Worm (Caenorhabditis elegans) whole organism, L2 larva: ENCODE data around the gene F46F5.1.

Source experiments
- C34F6.9 ChIP-seq: fragments of 150-350 bp; optimal IDR thresholded peaks from 2 replicates; lab custom pipeline; 2014; ENCODE audit warnings: missing biosample characterization, missing genetic modification characterization
- F13H6.1 ChIP-seq: sonication (generic microtip); optimal IDR thresholded peaks from 2 replicates; lab custom pipeline; 2016; ENCODE audit warnings: missing genetic modification characterization, missing compliant biosample characterization
- R02D3.7 ChIP-seq: fragments of 150-350 bp; optimal IDR thresholded peaks from 2 replicates; lab custom pipeline; 2014; ENCODE audit warnings: missing biosample characterization, missing genetic modification characterization
- Y55F3AM.14 ChIP-seq: fragments of 200-800 bp; sonication (Bioruptor generic); optimal IDR thresholded peaks from 2 replicates; lab custom pipeline; 2018; ENCODE audit warnings: mild to moderate bottlenecking, missing genetic modification characterization, missing compliant biosample characterization
- ZK546.5 ChIP-seq: sonication (generic microtip); optimal IDR thresholded peaks from 2 replicates; lab custom pipeline; 2017; ENCODE audit warnings: missing biosample characterization, missing genetic modification characterization
- alr-1 ChIP-seq: fragments of 150-350 bp; optimal IDR thresholded peaks from 2 replicates; lab custom pipeline; 2014; ENCODE audit warnings: missing biosample characterization, missing genetic modification characterization
- ama-1 ChIP-seq: fragments of 150-350 bp; optimal IDR thresholded peaks from 2 replicates; lab custom pipeline; 2018; ENCODE audit warnings: inconsistent platforms
- blmp-1 ChIP-seq: sonication (generic microtip); optimal IDR thresholded peaks from 2 replicates; lab custom pipeline; 2017; ENCODE audit warnings: missing genetic modification characterization, mild to moderate bottlenecking, missing compliant biosample characterization, antibody characterized with exemption, moderate library complexity; ENCODE audit not compliant: insufficient read depth
- ceh-16 ChIP-seq: fragments of 150-350 bp; optimal IDR thresholded peaks from 2 replicates; lab custom pipeline; 2014; ENCODE audit warnings: missing biosample characterization, missing genetic modification characterization
- ceh-82 ChIP-seq: fragments of 150-350 bp; optimal IDR thresholded peaks from 2 replicates; lab custom pipeline; 2014; ENCODE audit warnings: missing biosample characterization, missing genetic modification characterization
- crh-2 ChIP-seq: sonication (generic microtip); optimal IDR thresholded peaks from 2 replicates; lab custom pipeline; 2017; ENCODE audit warnings: missing biosample characterization, missing genetic modification characterization
- egl-27 ChIP-seq: sonication (generic microtip); optimal IDR thresholded peaks from 3 replicates; lab custom pipeline; 2017; ENCODE audit warnings: missing biosample characterization, missing genetic modification reagents, missing genetic modification characterization
- elt-1 ChIP-seq: fragments of 150-350 bp; optimal IDR thresholded peaks from 2 replicates; lab custom pipeline; 2014; ENCODE audit warnings: missing biosample characterization, missing genetic modification characterization
- elt-3 ChIP-seq: sonication (generic microtip); optimal IDR thresholded peaks from 2 replicates; lab custom pipeline; 2017; ENCODE audit warnings: missing biosample characterization, missing genetic modification characterization
- fos-1 ChIP-seq: fragments of 150-350 bp; optimal IDR thresholded peaks from 2 replicates; lab custom pipeline; 2014; ENCODE audit warnings: missing biosample characterization, missing genetic modification characterization
- gmeb-1 ChIP-seq: fragments of 150-350 bp; optimal IDR thresholded peaks from 2 replicates; lab custom pipeline; 2014; ENCODE audit warnings: missing biosample characterization, missing genetic modification characterization
- lin-11 ChIP-seq: fragments of 150-350 bp; sonication (generic microtip); optimal IDR thresholded peaks from 2 replicates; lab custom pipeline; 2014; ENCODE audit warnings: missing biosample characterization, missing genetic modification characterization, inconsistent platforms, mixed read lengths
- lin-13 ChIP-seq: fragments of 150-350 bp; optimal IDR thresholded peaks from 2 replicates; lab custom pipeline; 2014; ENCODE audit warnings: missing biosample characterization, missing genetic modification reagents, missing genetic modification characterization
- lin-39 ChIP-seq: fragments of 150-350 bp; optimal IDR thresholded peaks from 2 replicates; lab custom pipeline; 2014; ENCODE audit warnings: missing biosample characterization, missing genetic modification reagents, missing genetic modification characterization
- lsy-2 ChIP-seq, 2 experiments: fragments of 150-350 bp in 1 of 2; sonication (generic microtip) in 1 of 2; optimal IDR thresholded peaks; 2 replicates each; lab custom pipeline; 2014 to 2017; ENCODE audit warnings: missing biosample characterization in 2 of 2, missing genetic modification characterization in 2 of 2
- mbf-1 ChIP-seq: sonication (generic microtip); optimal IDR thresholded peaks from 2 replicates; lab custom pipeline; 2017; ENCODE audit warnings: missing biosample characterization, missing genetic modification characterization
- mdl-1 ChIP-seq, 2 experiments: fragments of 150-350 bp in 1 of 2; sonication (generic microtip) in 1 of 2; optimal IDR thresholded peaks; 2 replicates each; lab custom pipeline; 2017; ENCODE audit warnings: missing biosample characterization in 2 of 2, missing genetic modification characterization in 2 of 2
- nhr-10 ChIP-seq: sonication (generic microtip); optimal IDR thresholded peaks from 2 replicates; lab custom pipeline; 2017; ENCODE audit warnings: missing biosample characterization, missing genetic modification characterization
- nhr-11 ChIP-seq: fragments of 150-350 bp; optimal IDR thresholded peaks from 2 replicates; lab custom pipeline; 2014; ENCODE audit warnings: missing biosample characterization, missing genetic modification characterization
- nhr-12 ChIP-seq: fragments of 150-350 bp; optimal IDR thresholded peaks from 2 replicates; lab custom pipeline; 2014; ENCODE audit warnings: missing biosample characterization, missing genetic modification characterization
- nhr-129 ChIP-seq: fragments of 150-350 bp; optimal IDR thresholded peaks from 2 replicates; lab custom pipeline; 2014; ENCODE audit warnings: missing biosample characterization, missing genetic modification characterization
- nhr-21 ChIP-seq: fragments of 150-350 bp; optimal IDR thresholded peaks from 2 replicates; lab custom pipeline; 2014; ENCODE audit warnings: missing biosample characterization, missing genetic modification characterization
- nhr-23 ChIP-seq: fragments of 150-350 bp; optimal IDR thresholded peaks from 2 replicates; lab custom pipeline; 2014; ENCODE audit warnings: missing biosample characterization, missing genetic modification reagents, missing genetic modification characterization
- nhr-6 ChIP-seq: fragments of 150-350 bp; optimal IDR thresholded peaks from 2 replicates; lab custom pipeline; 2014; ENCODE audit warnings: missing biosample characterization, missing genetic modification characterization
- nhr-77 ChIP-seq: fragments of 150-350 bp; optimal IDR thresholded peaks from 2 replicates; lab custom pipeline; 2014; ENCODE audit warnings: missing biosample characterization, missing genetic modification characterization
- sem-4 ChIP-seq: fragments of 150-350 bp; optimal IDR thresholded peaks from 2 replicates; lab custom pipeline; 2014; ENCODE audit warnings: missing biosample characterization, missing genetic modification reagents, missing genetic modification characterization
- sma-3 ChIP-seq: sonication (generic microtip); optimal IDR thresholded peaks from 2 replicates; lab custom pipeline; 2016; ENCODE audit warnings: missing genetic modification reagents, missing genetic modification characterization, missing compliant biosample characterization
- sma-9 ChIP-seq, 2 experiments: fragments of 150-350 bp in 1 of 2; sonication (generic microtip) in 1 of 2; optimal IDR thresholded peaks; 2 replicates each; lab custom pipeline; 2014 to 2016; ENCODE audit warnings: missing genetic modification characterization in 2 of 2, mild to moderate bottlenecking in 1 of 2, missing biosample characterization in 1 of 2, missing compliant biosample characterization in 1 of 2, missing genetic modification reagents in 1 of 2, moderate library complexity in 1 of 2
- unc-39 ChIP-seq: fragments of 150-350 bp; optimal IDR thresholded peaks from 2 replicates; lab custom pipeline; 2014; ENCODE audit warnings: missing biosample characterization, missing genetic modification characterization
- zag-1 ChIP-seq: fragments of 150-350 bp; optimal IDR thresholded peaks from 2 replicates; lab custom pipeline; 2014; ENCODE audit warnings: missing biosample characterization, missing genetic modification characterization
- ztf-1 ChIP-seq: fragments of 200-800 bp; sonication (Bioruptor generic); conservative IDR thresholded peaks from 2 replicates; pipeline ENCODE4 v1.3.6; 2022; ENCODE audit warnings: missing genetic modification characterization, missing compliant biosample characterization
- ztf-11 ChIP-seq: sonication (generic microtip); optimal IDR thresholded peaks from 2 replicates; lab custom pipeline; 2017; ENCODE audit warnings: missing biosample characterization, missing genetic modification characterization
- ztf-4 ChIP-seq: fragments of 150-350 bp; optimal IDR thresholded peaks from 2 replicates; lab custom pipeline; 2014; ENCODE audit warnings: missing biosample characterization, missing genetic modification characterization

Gene F46F5.1

DNA sequence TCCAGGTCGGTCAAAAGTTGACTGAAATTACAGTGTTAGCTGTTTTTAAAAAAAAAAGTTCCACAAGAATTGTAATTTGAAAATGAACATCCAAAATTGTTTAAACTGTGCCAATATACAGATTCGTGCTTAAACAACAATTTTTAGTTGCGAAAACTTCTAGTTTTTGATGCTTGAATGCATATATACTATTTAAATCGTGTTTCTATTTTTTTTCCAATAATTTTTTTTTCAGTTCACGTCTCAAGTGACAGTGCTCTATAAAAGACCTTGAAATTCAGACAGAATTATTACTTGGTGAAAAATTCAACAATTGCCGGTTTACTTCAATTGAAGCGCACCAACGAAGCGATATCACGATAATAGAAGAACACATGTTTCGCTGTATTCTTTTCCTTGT is 4.8 kb downstream of the F46F5.1 start, which contains the start of gene F46F5.16:
Gene F46F5.16, plus strand, starts transcription at position 301 of the 400 bp plus-strand sequence.
- TF ChIP-seq lin-11 (tag; lab: Kevin White, UChicago) (no peak), nhr-21 (no peak), R02D3.7 (tag; lab: Kevin White, UChicago) (no peak), nhr-10 (tag; lab: Kevin White, UChicago) (no peak), egl-27 (tag; lab: Kevin White, UChicago) (no peak), alr-1 (tag; lab: Kevin White, UChicago) (no peak), zag-1 (tag; lab: Kevin White, UChicago) (no peak), lsy-2 (tag; optimal IDR thresholded peaks at IDR 0.05; lab: Kevin White, UChicago) (no peak), nhr-6 (tag; lab: Kevin White, UChicago) (no peak), blmp-1 (no peak), ama-1 (no peak), unc-39 (tag; lab: Kevin White, UChicago) (no peak)

DNA sequence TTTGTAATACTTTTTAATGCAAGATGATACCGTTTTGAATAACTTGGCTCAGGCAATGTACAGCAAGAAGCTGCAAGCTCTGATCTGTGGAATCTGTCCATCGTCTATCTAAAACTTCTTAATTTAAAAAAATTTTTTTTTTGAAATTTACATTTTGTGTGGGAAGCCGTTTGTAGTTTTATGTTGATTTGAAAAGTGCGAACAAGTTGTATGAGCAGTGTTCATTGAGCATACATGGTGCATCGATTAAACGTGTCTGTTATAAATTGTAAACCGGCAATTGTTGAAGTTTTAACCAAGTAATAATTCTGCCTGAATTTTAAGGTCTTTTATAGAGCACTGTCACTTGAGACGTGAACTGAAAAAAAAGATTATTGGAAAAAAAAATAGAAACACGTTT is 8.2 kb downstream of the F46F5.1 start, which contains the start of gene Y39F10A.6:
Gene Y39F10A.6, minus strand, starts transcription at position 101 of the 400 bp plus-strand sequence.
- TF ChIP-seq nhr-12 (tag; lab: Kevin White, UChicago) (no peak), gmeb-1 (tag; lab: Kevin White, UChicago) (no peak), fos-1 (tag; lab: Kevin White, UChicago) (no peak), alr-1 (tag; lab: Kevin White, UChicago) (no peak)
- TF ChIP-seq, all 48 proteins: peak for 0

DNA sequence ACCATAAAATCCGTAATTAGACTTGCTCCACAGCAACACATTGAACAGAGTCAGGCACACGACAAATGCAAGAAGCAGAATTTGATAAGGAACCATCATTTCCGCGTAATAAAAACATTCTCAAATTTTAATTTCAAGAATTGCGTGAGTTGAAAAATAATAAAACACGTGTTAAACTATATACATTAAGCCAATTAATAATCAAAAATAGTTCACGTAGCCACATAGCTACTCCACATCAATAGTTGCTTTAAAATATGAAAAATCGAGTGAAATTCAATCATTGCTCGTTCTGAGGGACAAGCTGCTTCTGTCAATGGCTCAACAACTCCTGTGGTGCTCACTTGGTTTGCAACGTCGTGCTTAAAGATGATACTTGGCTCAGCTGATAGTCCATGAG is 8.8 kb downstream of the F46F5.1 start, which contains the start of gene Y39F10A.3:
Gene Y39F10A.3, minus strand, starts transcription at position 101 of the 400 bp plus-strand sequence.
- TF ChIP-seq lin-13: no peak
- no peak for TF ChIP-seq F13H6.1 (tag; lab: Kevin White, UChicago)
- no peak for TF ChIP-seq ztf-1
- no peak for TF ChIP-seq R02D3.7 (tag; lab: Kevin White, UChicago)
- no peak for TF ChIP-seq ZK546.5 (tag; lab: Kevin White, UChicago)
- TF ChIP-seq lin-39 (tag; lab: Kevin White, UChicago): no peak
- no peak for TF ChIP-seq sem-4 (tag; lab: Kevin White, UChicago)
- no peak for TF ChIP-seq nhr-77 (tag; lab: Kevin White, UChicago)
- no peak for TF ChIP-seq nhr-10 (tag; lab: Kevin White, UChicago)
- TF ChIP-seq sma-9 (GFP tag; optimal IDR thresholded peaks at IDR 0.05; lab: Kevin White, UChicago): no peak
- no peak for TF ChIP-seq sma-9 (tag; optimal IDR thresholded peaks at IDR 0.05; lab: Kevin White, UChicago)
- TF ChIP-seq nhr-11 (tag; lab: Kevin White, UChicago): no peak
- no peak for TF ChIP-seq ztf-11 (tag; lab: Kevin White, UChicago)
- TF ChIP-seq nhr-21: no peak
- no peak for TF ChIP-seq nhr-23
- TF ChIP-seq ceh-16 (tag; lab: Kevin White, UChicago): no peak
- TF ChIP-seq sma-3 (GFP tag; lab: Kevin White, UChicago): no peak
- TF ChIP-seq elt-1: no peak
- no peak for TF ChIP-seq mbf-1 (tag; lab: Kevin White, UChicago)
- TF ChIP-seq ztf-4: no peak
- TF ChIP-seq, all 48 proteins: peak for 0

DNA sequence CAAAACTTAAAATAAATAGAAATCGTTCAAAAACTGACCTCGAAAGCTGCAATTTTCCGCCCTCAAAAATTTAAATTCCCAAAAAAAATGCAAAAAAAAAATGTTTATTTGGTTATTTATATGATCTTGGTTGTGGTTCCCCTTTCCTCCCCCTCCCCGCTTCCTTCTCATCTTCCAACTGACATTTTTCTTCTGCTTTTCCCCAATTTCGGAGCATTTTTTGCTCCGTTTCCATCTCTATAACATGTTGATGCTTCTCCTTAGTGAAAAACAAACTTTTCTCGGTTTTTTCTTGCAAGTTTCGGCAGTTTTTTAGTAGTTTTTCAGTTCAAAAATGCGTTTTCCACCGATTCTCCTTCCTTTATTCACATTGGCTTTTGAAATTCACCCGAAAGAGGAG is 16.7 kb downstream of the F46F5.1 start, which contains the start of gene Y39F10A.1:
Gene Y39F10A.1, plus strand, starts transcription at position 301 of the 400 bp plus-strand sequence.
- TF ChIP-seq lin-13 (no peak), ceh-82 (tag; lab: Kevin White, UChicago) (no peak), nhr-129 (tag; lab: Kevin White, UChicago) (no peak), sem-4 (tag; lab: Kevin White, UChicago) (no peak), zag-1 (tag; lab: Kevin White, UChicago) (no peak), Y55F3AM.14 (GFP tag; lab: Kevin White, UChicago) (no peak), nhr-77 (tag; lab: Kevin White, UChicago) (no peak)

- TF ChIP-seq mdl-1 (tag; optimal IDR thresholded peaks at IDR 0.05; lab: Kevin White, UChicago) (no peak), lin-13 (no peak), ZK546.5 (tag; lab: Kevin White, UChicago) (no peak), nhr-21 (no peak), nhr-6 (tag; lab: Kevin White, UChicago) (no peak), crh-2 (tag; lab: Kevin White, UChicago) (no peak), ztf-4 (no peak), ceh-16 (tag; lab: Kevin White, UChicago) (no peak), nhr-10 (tag; lab: Kevin White, UChicago) (no peak), ztf-1 (no peak), fos-1 (tag; lab: Kevin White, UChicago) (no peak), sem-4 (tag; lab: Kevin White, UChicago) (no peak), elt-3 (tag; lab: Kevin White, UChicago) (no peak), C34F6.9 (no peak), alr-1 (tag; lab: Kevin White, UChicago) (no peak), ztf-11 (tag; lab: Kevin White, UChicago) (no peak)
Measured at ce11 chrII:773830-774229, 17.9 kb downstream of the F46F5.1 start.
